Worm (Caenorhabditis elegans) whole organism, young adult: ENCODE data around the gene Y45G12B.2.

ENCODE experiments used
- B0261.1 ChIP-seq: sonication (generic microtip); optimal IDR thresholded peaks from 2 replicates; lab custom pipeline; 2016; ENCODE audit warnings: mild to moderate bottlenecking, missing genetic modification characterization, moderate library complexity, missing compliant biosample characterization
- C06A6.2 ChIP-seq: fragments of 200-800 bp; sonication (Bioruptor generic); conservative IDR thresholded peaks from 2 replicates; pipeline ENCODE4 v1.3.6; 2022; ENCODE audit warnings: missing genetic modification characterization, missing compliant biosample characterization
- C17E4.6 ChIP-seq: fragments of 200-800 bp; sonication (Bioruptor generic); IDR thresholded peaks from 2 replicates; pipeline ENCODE4 v1.3.6; 2022; ENCODE audit warnings: missing genetic modification reagents, missing genetic modification characterization, missing compliant biosample characterization
- F22D6.2 ChIP-seq: sonication (generic microtip); optimal IDR thresholded peaks from 2 replicates; lab custom pipeline; 2016; ENCODE audit warnings: mild to moderate bottlenecking, missing genetic modification characterization, missing compliant biosample characterization
- F23B12.7 ChIP-seq: sonication (generic microtip); optimal IDR thresholded peaks from 2 replicates; lab custom pipeline; 2017; ENCODE audit warnings: missing genetic modification characterization, mild to moderate bottlenecking, missing compliant biosample characterization, antibody characterized with exemption, moderate library complexity; ENCODE audit not compliant: insufficient read depth
- F52B5.7 ChIP-seq: sonication (generic microtip); optimal IDR thresholded peaks from 2 replicates; lab custom pipeline; 2016; ENCODE audit warnings: mild to moderate bottlenecking, missing genetic modification characterization, missing compliant biosample characterization
- K12H6.12 ChIP-seq: fragments of 200-800 bp; sonication (Bioruptor generic); optimal IDR thresholded peaks from 2 replicates; lab custom pipeline; 2018; ENCODE audit warnings: mild to moderate bottlenecking, missing genetic modification characterization, missing compliant biosample characterization
- Y53G8AR.9 ChIP-seq: fragments of 200-800 bp; sonication (Bioruptor generic); conservative IDR thresholded peaks from 2 replicates; pipeline ENCODE4 v1.3.6; 2022; ENCODE audit warnings: missing genetic modification reagents, missing genetic modification characterization, missing compliant biosample characterization
- Y67H2A.10 ChIP-seq: fragments of 200-800 bp; sonication (Bioruptor generic); conservative IDR thresholded peaks from 2 replicates; pipeline ENCODE4 v1.3.6; 2022; ENCODE audit warnings: missing genetic modification reagents, missing genetic modification characterization, missing compliant biosample characterization
- Y95B8A.8 ChIP-seq: fragments of 200-800 bp; sonication (Bioruptor generic); IDR thresholded peaks from 2 replicates; pipeline ENCODE4 v1.3.6; 2022; ENCODE audit warnings: missing genetic modification reagents, missing genetic modification characterization, missing compliant biosample characterization
- aptf-2 ChIP-seq: fragments of 200-800 bp; sonication (Bioruptor generic); conservative IDR thresholded peaks from 2 replicates; pipeline ENCODE4 v1.3.6; 2022; ENCODE audit warnings: missing genetic modification reagents, missing genetic modification characterization, missing compliant biosample characterization
- attf-5 ChIP-seq: fragments of 200-800 bp; sonication (Bioruptor generic); optimal IDR thresholded peaks from 2 replicates; lab custom pipeline; 2018; ENCODE audit warnings: mild to moderate bottlenecking, missing genetic modification characterization, missing compliant biosample characterization
- cebp-1 ChIP-seq, 2 experiments: fragments of 200-800 bp in 1 of 2; sonication (Bioruptor generic) in 1 of 2; sonication (generic microtip) in 1 of 2; IDR thresholded peaks in 1 of 2; optimal IDR thresholded peaks in 1 of 2; 2 replicates each; pipeline versions ENCODE4 v1.3.6 to Lab custom; 2017 to 2022; ENCODE audit warnings: missing compliant biosample characterization in 2 of 2, missing genetic modification characterization in 2 of 2, mild to moderate bottlenecking in 1 of 2, missing genetic modification reagents in 1 of 2, moderate library complexity in 1 of 2
- ceh-100 ChIP-seq: fragments of 200-800 bp; sonication (Bioruptor generic); IDR thresholded peaks from 2 replicates; pipeline ENCODE4 v1.3.6; 2022; ENCODE audit warnings: missing genetic modification reagents, missing genetic modification characterization, missing compliant biosample characterization
- ceh-40 ChIP-seq: fragments of 200-800 bp; sonication (Bioruptor generic); IDR thresholded peaks from 2 replicates; pipeline ENCODE4 v1.3.6; 2022; ENCODE audit warnings: missing genetic modification characterization, missing compliant biosample characterization
- ceh-91 ChIP-seq: fragments of 200-800 bp; sonication (Bioruptor generic); IDR thresholded peaks from 2 replicates; pipeline ENCODE4 v1.3.6; 2022; ENCODE audit warnings: missing genetic modification reagents, missing genetic modification characterization, missing compliant biosample characterization
- dpl-1 ChIP-seq: fragments of 150-350 bp; optimal IDR thresholded peaks from 2 replicates; lab custom pipeline; 2014; ENCODE audit warnings: missing biosample characterization, missing genetic modification reagents, missing genetic modification characterization
- efl-1 ChIP-seq: fragments of 150-350 bp; optimal IDR thresholded peaks from 2 replicates; lab custom pipeline; 2014; ENCODE audit warnings: missing biosample characterization, missing genetic modification reagents, missing genetic modification characterization
- egl-18 ChIP-seq: fragments of 200-800 bp; sonication (Bioruptor generic); IDR thresholded peaks from 2 replicates; pipeline ENCODE4 v1.3.6; 2022; ENCODE audit warnings: missing genetic modification reagents, missing genetic modification characterization, missing compliant biosample characterization
- egrh-3 ChIP-seq: fragments of 200-800 bp; sonication (Bioruptor generic); IDR thresholded peaks from 2 replicates; pipeline ENCODE4 v1.3.6; 2022; ENCODE audit warnings: missing genetic modification reagents, missing genetic modification characterization, missing compliant biosample characterization
- ekl-4 ChIP-seq: fragments of 200-800 bp; sonication (Bioruptor generic); IDR thresholded peaks from 2 replicates; pipeline ENCODE4 v1.3.6; 2022; ENCODE audit warnings: missing genetic modification reagents, missing genetic modification characterization, missing compliant biosample characterization
- hsf-1 ChIP-seq: fragments of 200-800 bp; sonication (Bioruptor generic); IDR thresholded peaks from 2 replicates; pipeline ENCODE4 v1.3.6; 2022; ENCODE audit warnings: missing genetic modification reagents, missing genetic modification characterization, missing compliant biosample characterization
- lin-35 ChIP-seq, 3 experiments: fragments of 150-350 bp in 2 of 3; sonication (generic microtip) in 1 of 3; optimal IDR thresholded peaks; 2 replicates each; lab custom pipeline; 2014 to 2018; ENCODE audit warnings: missing biosample characterization in 3 of 3, missing genetic modification characterization in 3 of 3, missing genetic modification reagents in 3 of 3
- lin-54 ChIP-seq: fragments of 200-800 bp; sonication (Bioruptor generic); optimal IDR thresholded peaks from 2 replicates; lab custom pipeline; 2018; ENCODE audit warnings: mild to moderate bottlenecking, missing genetic modification characterization, missing compliant biosample characterization
- lsl-1 ChIP-seq: fragments of 200-800 bp; sonication (Bioruptor generic); optimal IDR thresholded peaks from 2 replicates; lab custom pipeline; 2018; ENCODE audit warnings: mild to moderate bottlenecking, missing genetic modification characterization, moderate library complexity, missing compliant biosample characterization
- lsy-27 ChIP-seq: sonication (generic microtip); optimal IDR thresholded peaks from 2 replicates; lab custom pipeline; 2017; ENCODE audit warnings: missing genetic modification characterization, mild to moderate bottlenecking, missing compliant biosample characterization, antibody characterized with exemption, missing genotype, borderline replicate concordance; ENCODE audit not compliant: insufficient read depth
- madf-10 ChIP-seq: sonication (generic microtip); optimal IDR thresholded peaks from 2 replicates; lab custom pipeline; 2016; ENCODE audit warnings: mild to moderate bottlenecking, missing genetic modification characterization, missing compliant biosample characterization
- madf-3 ChIP-seq: fragments of 200-800 bp; sonication (Bioruptor generic); IDR thresholded peaks from 2 replicates; pipeline ENCODE4 v1.3.6; 2022; ENCODE audit warnings: missing genetic modification reagents, missing genetic modification characterization, missing compliant biosample characterization
- madf-6 ChIP-seq: fragments of 200-800 bp; sonication (Bioruptor generic); IDR thresholded peaks from 2 replicates; pipeline ENCODE4 v1.3.6; 2022; ENCODE audit warnings: missing genetic modification reagents, missing genetic modification characterization, missing compliant biosample characterization
- mcd-1 ChIP-seq: fragments of 200-800 bp; sonication (Bioruptor generic); IDR thresholded peaks from 2 replicates; pipeline ENCODE4 v1.3.6; 2022; ENCODE audit warnings: missing genetic modification reagents, missing genetic modification characterization, missing compliant biosample characterization
- mes-4 ChIP-seq: sonication (generic microtip); optimal IDR thresholded peaks from 2 replicates; lab custom pipeline; 2016; ENCODE audit warnings: missing genotype, missing genetic modification characterization, missing compliant biosample characterization
- nfya-2 ChIP-seq: fragments of 200-800 bp; sonication (Bioruptor generic); IDR thresholded peaks from 2 replicates; pipeline ENCODE4 v1.3.6; 2022; ENCODE audit warnings: missing genetic modification reagents, missing genetic modification characterization, missing compliant biosample characterization
- nfyb-1 ChIP-seq: fragments of 200-800 bp; sonication (Bioruptor generic); IDR thresholded peaks from 2 replicates; pipeline ENCODE4 v1.3.6; 2022; ENCODE audit warnings: missing genetic modification reagents, missing genetic modification characterization, missing compliant biosample characterization
- nhr-120 ChIP-seq: fragments of 200-800 bp; sonication (Bioruptor generic); IDR thresholded peaks from 2 replicates; pipeline ENCODE4 v1.3.6; 2022; ENCODE audit warnings: missing genetic modification characterization, missing compliant biosample characterization
- repo-1 ChIP-seq: sonication (generic microtip); optimal IDR thresholded peaks from 2 replicates; lab custom pipeline; 2017; ENCODE audit warnings: mild to moderate bottlenecking, missing genetic modification characterization, missing compliant biosample characterization
- snpc-3.4 ChIP-seq: sonication (generic microtip); optimal IDR thresholded peaks from 2 replicates; lab custom pipeline; 2017; ENCODE audit warnings: missing genetic modification characterization, mild to moderate bottlenecking, missing compliant biosample characterization, antibody characterized with exemption, moderate library complexity, missing genotype, missing genetic modification reagents
- snpc-4 ChIP-seq, 5 experiments: fragments of 150-350 bp in 1 of 5; sonication (generic microtip) in 4 of 5; optimal IDR thresholded peaks; 2 replicates each; lab custom pipeline; 2014 to 2018; ENCODE audit warnings: missing genetic modification characterization in 5 of 5, missing biosample characterization in 3 of 5, antibody characterized with exemption in 2 of 5, mild to moderate bottlenecking in 2 of 5, missing compliant biosample characterization in 2 of 5, missing genotype in 2 of 5, moderate library complexity in 2 of 5, missing genetic modification reagents in 1 of 5
- tbx-9 ChIP-seq: sonication (generic microtip); optimal IDR thresholded peaks from 2 replicates; lab custom pipeline; 2016; ENCODE audit warnings: borderline replicate concordance, missing genetic modification characterization, inconsistent platforms, missing compliant biosample characterization
- unc-62 ChIP-seq: fragments of 150-350 bp; optimal IDR thresholded peaks from 2 replicates; lab custom pipeline; 2014; ENCODE audit warnings: missing biosample characterization, missing genetic modification reagents, missing genetic modification characterization
- zfh-2 ChIP-seq: fragments of 200-800 bp; sonication (Bioruptor generic); conservative IDR thresholded peaks from 2 replicates; pipeline ENCODE4 v1.3.6; 2022; ENCODE audit warnings: missing genetic modification reagents, missing genetic modification characterization, missing compliant biosample characterization
- zim-3 ChIP-seq: sonication (generic microtip); optimal IDR thresholded peaks from 2 replicates; lab custom pipeline; 2017; ENCODE audit warnings: mild to moderate bottlenecking, missing genetic modification characterization, moderate library complexity, missing compliant biosample characterization

The Y45G12B.2 gene

ce11 chrV:2691703-2692102 is 2.9 kb upstream of the Y45G12B.2 start:
- TF ChIP-seq mcd-1 = peak; percentile 55; the same call in 1 of the 2 replicates
- TF ChIP-seq, all 124 proteins: peak for 1; not testable (repeated sequence) for 123

- TF ChIP-seq zfh-2 (GFP tag; lab: Robert Waterston, UW) (peak; percentile 79), efl-1 (GFP tag; lab: Kevin White, UChicago) (no peak), egrh-3 (peak; percentile 41; the same call in 1 of the 2 replicates)
These were observed 1.4 kb downstream of the Y45G12B.2 start, which contains the start of gene Y45G12B.3 for ce11 chrV:2695935-2696334. Y45G12B.3 (minus strand) TSS chrV:2696254.

- TF ChIP-seq F23B12.7 (tag; lab: Kevin White, UChicago) = peak; percentile 31
- TF ChIP-seq nfya-2 (GFP tag; lab: Robert Waterston, UW) = no peak
- peak; percentile 1 for TF ChIP-seq lsl-1 (GFP tag; lab: Kevin White, UChicago)
- 0 out of 2 replicates have a peak, but pooled peaks have one; percentile 15 for TF ChIP-seq egrh-3
- peak; percentile 46; the same call in 1 of the 2 replicates for TF ChIP-seq mcd-1
- TF ChIP-seq B0261.1 (tag; lab: Kevin White, UChicago) = no peak
- 0 out of 2 replicates have a peak, but pooled peaks have one; percentile 16 for TF ChIP-seq madf-6 (GFP tag; lab: Robert Waterston, UW)
- TF ChIP-seq cebp-1 (GFP tag; IDR thresholded peaks at IDR 0.05; lab: Robert Waterston, UW) = peak; percentile 63; the same call in 1 of the 2 replicates
- peak; percentile 94 for TF ChIP-seq cebp-1 (tag; optimal IDR thresholded peaks at IDR 0.05; lab: Kevin White, UChicago)
- TF ChIP-seq ekl-4 (GFP tag; lab: Robert Waterston, UW) = no peak
- TF ChIP-seq madf-10 (tag; lab: Kevin White, UChicago) = peak; percentile 3
- peak; percentile 14 for TF ChIP-seq snpc-4 (GFP tag; optimal IDR thresholded peaks at IDR 0.05; lab: Kevin White, UChicago)
- TF ChIP-seq snpc-4 (tag; optimal IDR thresholded peaks at IDR 0.05; lab: Kevin White, UChicago) = no peak
These were observed 3.1 kb downstream of the Y45G12B.2 start for ce11 chrV:2697693-2698092.

ce11 chrV:2698826-2699225 is 4.3 kb downstream of the Y45G12B.2 start, which contains the start of gene nuo-5:
nuo-5 (plus strand) TSS chrV:2698972.
- no peak for TF ChIP-seq egl-18
- TF ChIP-seq lin-35 (GFP tag; optimal IDR thresholded peaks at IDR 0.05; lab: Kevin White, UChicago) = no peak
- no peak for TF ChIP-seq aptf-2 (GFP tag; lab: Robert Waterston, UW)
- no peak for TF ChIP-seq Y95B8A.8
- peak; percentile 51 for TF ChIP-seq mcd-1
- TF ChIP-seq C06A6.2 (GFP tag; lab: Robert Waterston, UW) = no peak
- TF ChIP-seq mes-4 = no peak
- 0 out of 2 replicates have a peak, but pooled peaks have one; percentile 37 for TF ChIP-seq nhr-120
- peak; percentile 50 for TF ChIP-seq F52B5.7 (tag; lab: Kevin White, UChicago)
- TF ChIP-seq dpl-1 = no peak
- peak; percentile 7 for TF ChIP-seq lin-54 (GFP tag; lab: Kevin White, UChicago)
- no peak for TF ChIP-seq Y67H2A.10
- TF ChIP-seq ceh-91 (GFP tag; lab: Robert Waterston, UW) = no peak
- TF ChIP-seq efl-1 (GFP tag; lab: Kevin White, UChicago) = no peak
- TF ChIP-seq zim-3 (tag; lab: Kevin White, UChicago) = no peak
- no peak for TF ChIP-seq attf-5 (GFP tag; lab: Kevin White, UChicago)
- no peak for TF ChIP-seq snpc-3.4
- 0 out of 2 replicates have a peak, but pooled peaks have one; percentile 33 for TF ChIP-seq Y53G8AR.9 (GFP tag; lab: Robert Waterston, UW)
- TF ChIP-seq C17E4.6 = no peak
- no peak for TF ChIP-seq hsf-1 (GFP tag; lab: Robert Waterston, UW)
- no peak for TF ChIP-seq madf-3
- TF ChIP-seq tbx-9 = no peak
- no peak for TF ChIP-seq repo-1
- TF ChIP-seq lsy-27 = no peak
- no peak for TF ChIP-seq zfh-2 (GFP tag; lab: Robert Waterston, UW)
- no peak for TF ChIP-seq ceh-100
- no peak for TF ChIP-seq unc-62 (GFP tag; lab: Kevin White, UChicago)
- no peak for TF ChIP-seq F22D6.2 (tag; lab: Kevin White, UChicago)
- no peak for TF ChIP-seq ceh-40 (GFP tag; lab: Robert Waterston, UW)
- TF ChIP-seq nfyb-1 (GFP tag; lab: Robert Waterston, UW) = no peak
- no peak for TF ChIP-seq K12H6.12
